Fruit fly (Drosophila melanogaster): Measurements from ENCODE around the gene ec.

The ec gene

DNA sequence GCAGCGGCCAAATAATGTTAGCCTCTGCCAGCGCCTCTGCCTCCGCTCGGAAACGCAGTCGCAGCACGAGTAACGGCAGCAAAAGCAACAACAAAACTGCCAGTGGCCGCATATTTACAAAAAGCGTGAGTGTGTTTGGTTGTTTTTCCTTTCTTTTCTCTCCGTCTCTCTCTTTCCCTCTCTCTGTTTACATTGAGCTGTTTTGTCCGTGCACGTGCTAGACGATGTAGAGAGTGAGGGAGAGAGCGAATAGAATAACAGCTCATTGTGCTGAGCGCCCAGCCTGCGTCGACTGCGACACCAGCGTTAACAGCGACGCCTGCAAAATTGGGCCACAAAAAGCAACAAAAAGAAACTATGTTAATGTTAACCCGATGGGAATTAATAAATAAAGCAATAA, 34.3 kb upstream of the ec start:
- TF ChIP-seq CG15710 (tag; optimal IDR thresholded peaks at IDR 0.05) (peak; percentile 54), CG8159 (tag; optimal IDR thresholded peaks at IDR 0.05) (peak; percentile 28), CG12605 (GFP tag; IDR thresholded peaks at IDR 0.05) (peak; percentile 83), Pif1A (GFP tag; optimal IDR thresholded peaks at IDR 0.05) (peak; percentile 54), fd96Ca (GFP tag; IDR thresholded peaks at IDR 0.05) (peak; percentile 84), CG32121 (GFP tag; IDR thresholded peaks at IDR 0.05) (peak; percentile 76), CG17806 (tag; optimal IDR thresholded peaks at IDR 0.05) (peak; percentile 38), rn (GFP tag; IDR thresholded peaks at IDR 0.05) (peak; percentile 24; the same call in 1 of the 2 replicates), CG9948 (tag; optimal IDR thresholded peaks at IDR 0.05) (peak; percentile 16), CG34367 (tag; optimal IDR thresholded peaks at IDR 0.05) (peak; percentile 64), CG8301 (tag; optimal IDR thresholded peaks at IDR 0.05) (peak; percentile 59), CG4496 (GFP tag; IDR thresholded peaks at IDR 0.05) (peak; percentile 93), Snoo (tag; optimal IDR thresholded peaks at IDR 0.05) (peak; percentile 48), Pif1B (GFP tag; optimal IDR thresholded peaks at IDR 0.05) (peak; percentile 75), Ets98B (GFP tag; IDR thresholded peaks at IDR 0.05) (peak; percentile 85), CG14655 (GFP tag; optimal IDR thresholded peaks at IDR 0.05) (peak; percentile 70), D1 (tag; optimal IDR thresholded peaks at IDR 0.05) (no peak), gl (tag; optimal IDR thresholded peaks at IDR 0.05) (peak; percentile 89), CG13204 (GFP tag; optimal IDR thresholded peaks at IDR 0.05) (peak; percentile 79), EcR (GFP tag; optimal IDR thresholded peaks at IDR 0.05) (peak; percentile 86), CG10348 (GFP tag; IDR thresholded peaks at IDR 0.05) (no peak)

DNA sequence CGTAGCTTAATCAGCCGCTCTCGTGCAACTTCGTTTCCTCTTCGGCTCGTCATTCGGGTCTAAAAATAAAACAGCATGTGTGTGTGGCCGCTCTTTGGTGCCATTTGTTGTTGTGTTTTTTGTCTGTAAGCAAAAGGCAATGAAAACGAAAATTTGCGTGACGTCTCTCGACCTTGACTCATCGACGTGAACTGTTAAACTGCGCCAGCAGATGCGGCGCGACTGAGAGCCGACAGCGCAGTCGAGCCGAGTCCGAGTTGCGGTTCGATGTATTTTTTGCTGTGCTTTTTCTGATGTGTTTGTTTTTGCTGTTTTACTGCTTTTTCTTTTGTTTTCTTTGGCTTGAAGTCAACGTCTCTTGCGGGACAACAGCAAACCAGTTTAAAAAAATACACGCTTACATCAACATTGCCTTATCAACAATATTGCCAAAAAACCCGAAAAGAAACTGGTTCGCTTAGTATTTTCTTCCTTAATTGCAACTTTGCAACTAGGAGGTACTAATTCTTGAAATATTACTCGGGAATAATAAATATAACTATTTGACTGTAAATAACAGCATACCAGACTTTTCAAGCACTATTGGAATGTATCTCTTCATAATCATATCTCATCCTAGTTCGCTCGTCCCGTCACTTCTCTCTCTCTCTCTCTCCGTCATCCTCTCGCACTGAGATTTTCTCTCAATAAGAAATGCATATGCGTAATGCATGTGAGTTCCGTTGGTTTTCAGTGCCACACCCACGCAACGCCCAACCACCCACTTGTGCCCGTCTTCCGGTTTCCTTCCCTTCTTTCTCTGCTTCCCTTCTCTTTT, 33.2 kb upstream of the ec start:
- TF ChIP-seq D1 (tag; optimal IDR thresholded peaks at IDR 0.05) (peak; percentile 3), gl (tag; optimal IDR thresholded peaks at IDR 0.05) (peak; percentile 97), Ets98B (GFP tag; IDR thresholded peaks at IDR 0.05) (peak; percentile 78), CG9948 (tag; optimal IDR thresholded peaks at IDR 0.05) (peak; percentile 51), CG13204 (GFP tag; optimal IDR thresholded peaks at IDR 0.05) (peak; percentile 93), CG12605 (GFP tag; IDR thresholded peaks at IDR 0.05) (peak; percentile 82), CG8159 (tag; optimal IDR thresholded peaks at IDR 0.05) (peak; percentile 73), fd96Ca (GFP tag; IDR thresholded peaks at IDR 0.05) (peak; percentile 39; the same call in 1 of the 3 replicates), CG32121 (GFP tag; IDR thresholded peaks at IDR 0.05) (peak; percentile 66), Snoo (tag; optimal IDR thresholded peaks at IDR 0.05) (peak; percentile 59), CG34367 (tag; optimal IDR thresholded peaks at IDR 0.05) (peak; percentile 85), CG4496 (GFP tag; IDR thresholded peaks at IDR 0.05) (peak; percentile 79), Pif1A (GFP tag; optimal IDR thresholded peaks at IDR 0.05) (peak; percentile 57), CG10348 (GFP tag; IDR thresholded peaks at IDR 0.05) (no peak), EcR (GFP tag; optimal IDR thresholded peaks at IDR 0.05) (peak; percentile 99), CG14655 (GFP tag; optimal IDR thresholded peaks at IDR 0.05) (peak; percentile 57), CG15710 (tag; optimal IDR thresholded peaks at IDR 0.05) (peak; percentile 76), Pif1B (GFP tag; optimal IDR thresholded peaks at IDR 0.05) (peak; percentile 23), rn (GFP tag; IDR thresholded peaks at IDR 0.05) (no peak), CG8301 (tag; optimal IDR thresholded peaks at IDR 0.05) (peak; percentile 41), CG17806 (tag; optimal IDR thresholded peaks at IDR 0.05) (peak; percentile 58)

DNA sequence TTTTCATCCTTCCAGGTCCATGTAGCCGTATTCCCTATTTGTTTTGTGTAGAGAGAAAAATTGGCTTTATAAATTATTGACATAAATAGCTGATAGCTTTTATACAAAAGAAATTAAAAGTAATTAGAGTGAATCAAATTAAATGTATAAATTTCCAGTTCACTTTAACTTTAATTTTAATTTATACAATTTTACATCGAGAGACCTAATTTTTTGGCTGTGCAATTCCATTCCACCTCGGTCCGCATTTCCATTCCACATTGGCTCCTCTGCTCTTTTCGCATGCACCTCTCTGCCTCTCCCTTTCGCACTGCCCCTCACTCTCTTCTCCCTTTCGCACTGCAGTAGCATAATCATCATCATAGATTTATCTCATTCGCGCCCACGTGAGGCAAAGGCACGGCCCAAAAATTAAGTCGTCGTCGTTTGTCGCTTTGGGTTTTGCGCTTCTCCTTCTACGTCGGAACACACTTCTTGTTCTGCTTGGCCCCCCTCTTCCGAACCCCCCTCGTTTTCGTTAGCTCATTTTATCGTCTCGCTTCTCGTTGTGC, 32.5 kb upstream of the ec start:
- TF ChIP-seq D1 (tag; optimal IDR thresholded peaks at IDR 0.05) = peak; percentile 57
- peak; percentile 53 for TF ChIP-seq CG9948 (tag; optimal IDR thresholded peaks at IDR 0.05)
- TF ChIP-seq CG34367 (tag; optimal IDR thresholded peaks at IDR 0.05) = no peak
- no peak for TF ChIP-seq rn (GFP tag; IDR thresholded peaks at IDR 0.05)
- peak; percentile 30 for TF ChIP-seq CG17806 (tag; optimal IDR thresholded peaks at IDR 0.05)
- no peak for TF ChIP-seq CG10348 (GFP tag; IDR thresholded peaks at IDR 0.05)
- TF ChIP-seq EcR (GFP tag; optimal IDR thresholded peaks at IDR 0.05) = no peak
- TF ChIP-seq CG15710 (tag; optimal IDR thresholded peaks at IDR 0.05) = peak; percentile 42
- TF ChIP-seq Pif1B (GFP tag; optimal IDR thresholded peaks at IDR 0.05) = no peak
- TF ChIP-seq CG13204 (GFP tag; optimal IDR thresholded peaks at IDR 0.05) = no peak
- TF ChIP-seq CG8301 (tag; optimal IDR thresholded peaks at IDR 0.05) = peak; percentile 39
- 0 out of 3 replicates have a peak, but pooled peaks have one; percentile 39 for TF ChIP-seq CG4496 (GFP tag; IDR thresholded peaks at IDR 0.05)
- TF ChIP-seq fd96Ca (GFP tag; IDR thresholded peaks at IDR 0.05) = 0 out of 3 replicates have a peak, but pooled peaks have one; percentile 15
- no peak for TF ChIP-seq Snoo (tag; optimal IDR thresholded peaks at IDR 0.05)
- TF ChIP-seq Pif1A (GFP tag; optimal IDR thresholded peaks at IDR 0.05) = no peak
- TF ChIP-seq CG12605 (GFP tag; IDR thresholded peaks at IDR 0.05) = no peak
- TF ChIP-seq gl (tag; optimal IDR thresholded peaks at IDR 0.05) = no peak
- TF ChIP-seq Ets98B (GFP tag; IDR thresholded peaks at IDR 0.05) = no peak
- peak; percentile 54 for TF ChIP-seq CG14655 (GFP tag; optimal IDR thresholded peaks at IDR 0.05)
- TF ChIP-seq CG32121 (GFP tag; IDR thresholded peaks at IDR 0.05) = no peak
- TF ChIP-seq CG8159 (tag; optimal IDR thresholded peaks at IDR 0.05) = peak; percentile 59

DNA sequence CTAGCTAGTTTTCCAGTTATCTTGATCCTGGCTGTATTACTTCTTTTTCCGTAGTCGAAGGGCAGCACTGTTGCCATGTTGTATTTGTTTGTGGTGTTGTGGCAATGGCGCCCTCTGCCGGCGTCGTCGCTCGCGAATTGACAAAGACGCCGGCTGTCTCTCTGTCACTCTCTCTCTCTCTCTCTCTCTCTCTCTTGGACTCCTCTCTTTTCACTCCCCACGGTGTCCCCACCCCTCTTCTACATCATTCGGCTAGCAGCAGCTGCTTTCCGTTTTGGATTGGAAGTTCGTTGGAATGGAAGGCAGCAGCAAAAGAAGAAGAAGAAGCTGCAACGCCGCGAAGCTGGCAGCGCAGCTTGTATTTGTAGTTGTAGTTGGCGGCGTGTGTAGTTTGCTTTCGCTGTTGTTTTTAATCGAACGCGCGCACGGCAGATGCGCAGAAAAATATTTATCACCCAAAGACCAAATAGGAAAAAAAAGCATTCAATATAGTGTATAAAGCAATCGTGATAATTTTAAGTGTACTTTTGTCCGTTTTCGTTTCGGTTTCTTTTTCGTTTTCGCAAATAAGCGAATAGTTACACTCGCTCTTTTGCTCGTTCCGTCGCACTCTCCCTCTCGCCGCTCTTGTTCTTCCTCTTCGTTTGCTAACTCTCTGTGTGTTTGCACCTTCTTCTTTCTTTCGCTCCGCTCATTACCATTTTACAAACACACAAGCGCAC, 31.7 kb upstream of the ec start:
- TF ChIP-seq D1 (tag; optimal IDR thresholded peaks at IDR 0.05) = no peak
- no peak for TF ChIP-seq Pif1B (GFP tag; optimal IDR thresholded peaks at IDR 0.05)
- TF ChIP-seq CG34367 (tag; optimal IDR thresholded peaks at IDR 0.05) = no peak
- peak; percentile 26; the same call in 1 of the 2 replicates for TF ChIP-seq CG12605 (GFP tag; IDR thresholded peaks at IDR 0.05)
- TF ChIP-seq CG32121 (GFP tag; IDR thresholded peaks at IDR 0.05) = peak; percentile 57
- TF ChIP-seq CG14655 (GFP tag; optimal IDR thresholded peaks at IDR 0.05) = peak; percentile 45
- TF ChIP-seq CG17806 (tag; optimal IDR thresholded peaks at IDR 0.05) = no peak
- no peak for TF ChIP-seq CG15710 (tag; optimal IDR thresholded peaks at IDR 0.05)
- no peak for TF ChIP-seq CG9948 (tag; optimal IDR thresholded peaks at IDR 0.05)
- peak; percentile 43 for TF ChIP-seq Pif1A (GFP tag; optimal IDR thresholded peaks at IDR 0.05)
- TF ChIP-seq EcR (GFP tag; optimal IDR thresholded peaks at IDR 0.05) = peak; percentile 73
- no peak for TF ChIP-seq CG10348 (GFP tag; IDR thresholded peaks at IDR 0.05)
- no peak for TF ChIP-seq Snoo (tag; optimal IDR thresholded peaks at IDR 0.05)
- TF ChIP-seq CG8301 (tag; optimal IDR thresholded peaks at IDR 0.05) = peak; percentile 20
- peak; percentile 70 for TF ChIP-seq Ets98B (GFP tag; IDR thresholded peaks at IDR 0.05)
- TF ChIP-seq gl (tag; optimal IDR thresholded peaks at IDR 0.05) = no peak
- peak; percentile 43; the same call in 1 of the 3 replicates for TF ChIP-seq CG4496 (GFP tag; IDR thresholded peaks at IDR 0.05)
- peak; percentile 76; the same call in 2 of the 3 replicates for TF ChIP-seq fd96Ca (GFP tag; IDR thresholded peaks at IDR 0.05)
- TF ChIP-seq CG8159 (tag; optimal IDR thresholded peaks at IDR 0.05) = no peak
- TF ChIP-seq rn (GFP tag; IDR thresholded peaks at IDR 0.05) = no peak
- peak; percentile 42 for TF ChIP-seq CG13204 (GFP tag; optimal IDR thresholded peaks at IDR 0.05)

Data from whole organism, pupa.